Worm (Caenorhabditis elegans) whole organism, L1 larva: ENCODE measurements around the gene drd-1.

Source experiments
- C16A3.4 ChIP-seq: fragments of 150-350 bp; optimal IDR thresholded peaks from 2 replicates; lab custom pipeline; 2014; ENCODE audit warnings: missing biosample characterization, missing genetic modification characterization
- ama-1 ChIP-seq: fragments of 150-350 bp; optimal IDR thresholded peaks from 2 replicates; lab custom pipeline; 2014
- blmp-1 ChIP-seq: fragments of 150-350 bp; optimal IDR thresholded peaks from 2 replicates; lab custom pipeline; 2014; ENCODE audit warnings: missing biosample characterization, missing genetic modification characterization
- ces-1 ChIP-seq: fragments of 150-350 bp; optimal IDR thresholded peaks from 2 replicates; lab custom pipeline; 2014; ENCODE audit warnings: missing biosample characterization, missing genetic modification reagents, missing genetic modification characterization
- efl-1 ChIP-seq, 4 experiments: fragments of 150-350 bp; optimal IDR thresholded peaks in 3 of 4; peaks in 1 of 4; 1 replicate in 1 of 4; 2 replicates in 3 of 4; lab custom pipeline; 2014; ENCODE audit warnings: missing biosample characterization in 2 of 4, missing genetic modification characterization in 2 of 4, missing genetic modification reagents in 2 of 4
- efl-3 ChIP-seq: fragments of 200-800 bp; sonication (Bioruptor generic); optimal IDR thresholded peaks from 2 replicates; lab custom pipeline; 2018; ENCODE audit warnings: mild to moderate bottlenecking, missing genetic modification characterization, missing compliant biosample characterization
- egl-27 ChIP-seq, 2 experiments: fragments of 150-350 bp in 1 of 2; sonication (generic microtip); optimal IDR thresholded peaks; 3 replicates each; lab custom pipeline; 2017 to 2018; ENCODE audit warnings: missing biosample characterization in 2 of 2, missing genetic modification characterization in 2 of 2, missing genetic modification reagents in 2 of 2
- elt-2 ChIP-seq: sonication (generic microtip); optimal IDR thresholded peaks from 2 replicates; lab custom pipeline; 2016; ENCODE audit warnings: missing genetic modification characterization, mild to moderate bottlenecking, inconsistent platforms, missing compliant biosample characterization, missing genetic modification reagents
- elt-3 ChIP-seq, 6 experiments: fragments of 150-350 bp in 1 of 6; sonication (generic microtip); optimal IDR thresholded peaks; 2 replicates each; lab custom pipeline; 2017 to 2018; ENCODE audit warnings: missing biosample characterization in 6 of 6, missing genetic modification characterization in 6 of 6, inconsistent platforms in 1 of 6
- grh-1 ChIP-seq: fragments of 200-800 bp; sonication (Bioruptor generic); IDR thresholded peaks from 2 replicates; pipeline ENCODE4 v1.3.6; 2022; ENCODE audit warnings: missing genetic modification reagents, missing genetic modification characterization, missing compliant biosample characterization
- isw-1 ChIP-seq: fragments of 200-800 bp; sonication (Bioruptor generic); IDR thresholded peaks from 2 replicates; pipeline ENCODE4 v1.3.6; 2022; ENCODE audit warnings: missing genetic modification characterization, missing compliant biosample characterization
- lin-13 ChIP-seq: fragments of 150-350 bp; optimal IDR thresholded peaks from 2 replicates; lab custom pipeline; 2014; ENCODE audit warnings: missing biosample characterization, missing genetic modification reagents, missing genetic modification characterization
- lin-14 ChIP-seq: fragments of 200-800 bp; sonication (Bioruptor generic); optimal IDR thresholded peaks from 2 replicates; lab custom pipeline; 2018; ENCODE audit warnings: mild to moderate bottlenecking, missing genetic modification characterization, moderate library complexity, missing compliant biosample characterization
- lin-35 ChIP-seq, 2 experiments: fragments of 150-350 bp; optimal IDR thresholded peaks; 2 replicates each; lab custom pipeline; 2014; ENCODE audit warnings: missing biosample characterization in 2 of 2, missing genetic modification characterization in 2 of 2, missing genetic modification reagents in 2 of 2
- mab-9 ChIP-seq: fragments of 200-800 bp; sonication (Bioruptor generic); IDR thresholded peaks from 2 replicates; pipeline ENCODE4 v1.3.6; 2022; ENCODE audit warnings: missing genetic modification reagents, missing genetic modification characterization, missing compliant biosample characterization
- mep-1 ChIP-seq: fragments of 150-350 bp; optimal IDR thresholded peaks from 2 replicates; lab custom pipeline; 2014; ENCODE audit warnings: missing biosample characterization, missing genetic modification characterization
- nhr-11 ChIP-seq: fragments of 150-350 bp; optimal IDR thresholded peaks from 2 replicates; lab custom pipeline; 2014; ENCODE audit warnings: missing biosample characterization, missing genetic modification characterization
- nhr-19 ChIP-seq: fragments of 200-800 bp; sonication (Bioruptor generic); conservative IDR thresholded peaks from 2 replicates; pipeline ENCODE4 v1.3.6; 2022; ENCODE audit warnings: missing genetic modification characterization, missing compliant biosample characterization
- nhr-237 ChIP-seq: fragments of 150-350 bp; optimal IDR thresholded peaks from 2 replicates; lab custom pipeline; 2014; ENCODE audit warnings: missing biosample characterization, missing genetic modification characterization
- nhr-76 ChIP-seq: sonication (generic microtip); optimal IDR thresholded peaks from 2 replicates; lab custom pipeline; 2017; ENCODE audit warnings: missing biosample characterization, missing genetic modification characterization
- nhr-85 ChIP-seq: sonication (generic microtip); peaks from one replicate; lab custom pipeline; 2016; ENCODE audit warnings: missing genetic modification characterization, inconsistent platforms, missing compliant biosample characterization
- rnt-1 ChIP-seq: sonication (generic microtip); optimal IDR thresholded peaks from 2 replicates; lab custom pipeline; 2016; ENCODE audit warnings: mild to moderate bottlenecking, missing genetic modification characterization, moderate library complexity, missing compliant biosample characterization
- snpc-4 ChIP-seq: fragments of 150-350 bp; optimal IDR thresholded peaks from 2 replicates; lab custom pipeline; 2014; ENCODE audit warnings: missing biosample characterization, missing genetic modification characterization
- tbx-2 ChIP-seq: sonication (generic microtip); optimal IDR thresholded peaks from 2 replicates; lab custom pipeline; 2016; ENCODE audit warnings: missing genetic modification characterization, missing compliant biosample characterization
- unc-62 ChIP-seq: fragments of 150-350 bp; optimal IDR thresholded peaks from 2 replicates; lab custom pipeline; 2014; ENCODE audit warnings: missing biosample characterization, missing genetic modification reagents, missing genetic modification characterization
- xbp-1 ChIP-seq: sonication (generic microtip); optimal IDR thresholded peaks from 2 replicates; lab custom pipeline; 2016; ENCODE audit warnings: missing genetic modification characterization, missing compliant biosample characterization

Gene drd-1

ce11 chrII:8409538-8409937 is 21.7 kb downstream of the drd-1 start (continued):
- TF ChIP-seq ama-1 (lab: Kevin White, UChicago), result no peak
- TF ChIP-seq isw-1 (GFP tag; lab: Robert Waterston, UW), result no peak
- TF ChIP-seq blmp-1 (tag; lab: Kevin White, UChicago), result peak; percentile 17

ce11 chrII:8411002-8411401 is 23.2 kb downstream of the drd-1 start:
- TF ChIP-seq blmp-1 (tag; lab: Kevin White, UChicago), result peak; percentile 92
- TF ChIP-seq rnt-1 (tag; lab: Kevin White, UChicago), result no peak
- no peak for TF ChIP-seq snpc-4 (tag; lab: Kevin White, UChicago)

ce11 chrII:8412061-8412721 is 24.3 kb downstream of the drd-1 start, which contains the start of gene efl-3:
Gene efl-3, plus strand, starts transcription at chrII:8412671.
- TF ChIP-seq grh-1 (no peak), ces-1 (GFP tag; lab: Kevin White, UChicago) (no peak), lin-13 (no peak), mab-9 (GFP tag; lab: Robert Waterston, UW) (no peak), mep-1 (tag; lab: Kevin White, UChicago) (no peak), elt-2 (tag; lab: Kevin White, UChicago) (peak; percentile 33), xbp-1 (no peak), tbx-2 (tag; lab: Kevin White, UChicago) (no peak), blmp-1 (tag; lab: Kevin White, UChicago) (peak; percentile 14), nhr-76 (tag; lab: Kevin White, UChicago) (no peak), lin-14 (GFP tag; lab: Kevin White, UChicago) (peak; percentile 50), efl-1 (optimal IDR thresholded peaks at IDR 0.05; lab: Kevin White, UChicago) (no peak), efl-1 (GFP tag; optimal IDR thresholded peaks at IDR 0.05 in 1 of 2; lab: Kevin White, UChicago) (no peak), lin-35 (GFP tag; optimal IDR thresholded peaks at IDR 0.05; lab: Kevin White, UChicago) (peak in 1 of 2 experiments; percentile 6), nhr-85 (tag; lab: Kevin White, UChicago) (peak; percentile 70), unc-62 (no peak)

ce11 chrII:8412935-8413334 is 25.1 kb downstream of the drd-1 start:
- peak; percentile 29 for TF ChIP-seq elt-2 (tag; lab: Kevin White, UChicago)
- TF ChIP-seq nhr-11 (tag; lab: Kevin White, UChicago), result no peak

ce11 chrII:8415035-8415434 is 27.2 kb downstream of the drd-1 start:
- TF ChIP-seq nhr-19 (GFP tag; lab: Robert Waterston, UW) (no peak), rnt-1 (tag; lab: Kevin White, UChicago) (peak; percentile 0)

ce11 chrII:8415462-8416037 is 27.7 kb downstream of the drd-1 start:
- TF ChIP-seq snpc-4 (tag; lab: Kevin White, UChicago), result no peak
- TF ChIP-seq unc-62, result no peak
- TF ChIP-seq efl-3 (GFP tag; lab: Kevin White, UChicago), result peak; percentile 84
- no peak for TF ChIP-seq efl-1 (optimal IDR thresholded peaks at IDR 0.05; lab: Kevin White, UChicago)
- no peak for TF ChIP-seq efl-1 (GFP tag; optimal IDR thresholded peaks at IDR 0.05 in 1 of 2; lab: Kevin White, UChicago)
- TF ChIP-seq elt-3 (tag; optimal IDR thresholded peaks at IDR 0.05; lab: Kevin White, UChicago), result no peak
- no peak for TF ChIP-seq ces-1 (GFP tag; lab: Kevin White, UChicago)
- peak; percentile 17 for TF ChIP-seq lin-14 (GFP tag; lab: Kevin White, UChicago)
- no peak for TF ChIP-seq C16A3.4 (tag; lab: Kevin White, UChicago)
- TF ChIP-seq nhr-237 (tag; lab: Kevin White, UChicago), result no peak
- TF ChIP-seq egl-27 (tag; optimal IDR thresholded peaks at IDR 0.05; lab: Kevin White, UChicago), result no peak
- TF ChIP-seq nhr-85 (tag; lab: Kevin White, UChicago), result peak; percentile 79
